Worm (Caenorhabditis elegans) whole organism, L4 larva: ENCODE measurements around the gene F58E6.8.

ENCODE experiments used
- D1046.2 ChIP-seq: fragments of 200-800 bp; sonication (Bioruptor generic); IDR thresholded peaks from 2 replicates; pipeline ENCODE4 v1.3.6; 2022; ENCODE audit warnings: missing genetic modification characterization, missing compliant biosample characterization
- F37D6.2 ChIP-seq: sonication (generic microtip); optimal IDR thresholded peaks from 2 replicates; lab custom pipeline; 2016; ENCODE audit warnings: mild to moderate bottlenecking, missing genetic modification characterization, missing compliant biosample characterization
- F44E2.7 ChIP-seq: fragments of 200-800 bp; sonication (Bioruptor generic); IDR thresholded peaks from 2 replicates; pipeline ENCODE4 v2.1.2; 2022; ENCODE audit warnings: missing genetic modification characterization, missing compliant biosample characterization
- F49E8.2 ChIP-seq: sonication (generic microtip); optimal IDR thresholded peaks from 2 replicates; lab custom pipeline; 2016; ENCODE audit warnings: missing compliant biosample characterization, mild to moderate bottlenecking, missing genetic modification characterization, borderline replicate concordance
- T26A8.4 ChIP-seq: fragments of 200-800 bp; sonication (Bioruptor generic); IDR thresholded peaks from 2 replicates; pipeline ENCODE4 v1.3.6; 2022; ENCODE audit warnings: missing genetic modification characterization, missing compliant biosample characterization
- Y5F2A.4 ChIP-seq: fragments of 200-800 bp; sonication (Bioruptor generic); optimal IDR thresholded peaks from 2 replicates; lab custom pipeline; 2018; ENCODE audit warnings: mild to moderate bottlenecking, missing genetic modification characterization, missing compliant biosample characterization
- ceh-20 ChIP-seq: fragments of 200-800 bp; sonication (Bioruptor generic); IDR thresholded peaks from 2 replicates; pipeline ENCODE4 v1.3.6; 2022; ENCODE audit warnings: missing genetic modification reagents, missing genetic modification characterization, missing compliant biosample characterization
- ces-1 ChIP-seq: fragments of 150-350 bp; sonication (generic microtip); optimal IDR thresholded peaks from 4 replicates; lab custom pipeline; 2014; ENCODE audit warnings: missing biosample characterization, missing genetic modification reagents, missing genetic modification characterization
- daf-16 ChIP-seq, 3 experiments: sonication (generic microtip); optimal IDR thresholded peaks; 2 replicates each; lab custom pipeline; 2016 to 2017; ENCODE audit warnings: missing genetic modification characterization in 3 of 3, missing genetic modification reagents in 3 of 3, mild to moderate bottlenecking in 2 of 3, missing compliant biosample characterization in 2 of 3, missing biosample characterization in 1 of 3, moderate library complexity in 1 of 3
- daf-19 ChIP-seq: fragments of 200-800 bp; sonication (Bioruptor generic); conservative IDR thresholded peaks from 2 replicates; pipeline ENCODE4 v1.3.6; 2022; ENCODE audit warnings: missing genetic modification characterization, missing compliant biosample characterization
- dmd-6 ChIP-seq: fragments of 200-800 bp; sonication (Bioruptor generic); IDR thresholded peaks from 2 replicates; pipeline ENCODE4 v1.3.6; 2022; ENCODE audit warnings: missing genetic modification reagents, missing genetic modification characterization, missing compliant biosample characterization
- dmd-8 ChIP-seq: fragments of 200-800 bp; sonication (Bioruptor generic); IDR thresholded peaks from 2 replicates; pipeline ENCODE4 v1.3.6; 2022; ENCODE audit warnings: missing genetic modification characterization, missing compliant biosample characterization
- dpl-1 ChIP-seq: fragments of 150-350 bp; optimal IDR thresholded peaks from 2 replicates; lab custom pipeline; 2014; ENCODE audit warnings: missing biosample characterization, missing genetic modification reagents, missing genetic modification characterization
- egl-27 ChIP-seq: sonication (generic microtip); optimal IDR thresholded peaks from 3 replicates; lab custom pipeline; 2017; ENCODE audit warnings: missing biosample characterization, missing genetic modification reagents, missing genetic modification characterization
- gei-8 ChIP-seq: fragments of 200-800 bp; sonication (Bioruptor generic); optimal IDR thresholded peaks from 2 replicates; lab custom pipeline; 2018; ENCODE audit warnings: mild to moderate bottlenecking, missing genetic modification characterization, missing compliant biosample characterization
- hlh-11 ChIP-seq: fragments of 200-800 bp; sonication (Bioruptor generic); optimal IDR thresholded peaks from 2 replicates; lab custom pipeline; 2018; ENCODE audit warnings: mild to moderate bottlenecking, missing genetic modification characterization, missing compliant biosample characterization
- hlh-30 ChIP-seq: sonication (generic microtip); optimal IDR thresholded peaks from 2 replicates; lab custom pipeline; 2017; ENCODE audit warnings: antibody characterized with exemption, mild to moderate bottlenecking, missing genetic modification characterization, missing compliant biosample characterization; ENCODE audit not compliant: insufficient read depth
- lin-15B ChIP-seq: fragments of 150-350 bp; sonication (generic microtip); optimal IDR thresholded peaks from 3 replicates; lab custom pipeline; 2014; ENCODE audit warnings: missing biosample characterization, missing genetic modification characterization
- lin-38 ChIP-seq: fragments of 200-800 bp; sonication (Bioruptor generic); IDR thresholded peaks from 2 replicates; pipeline ENCODE4 v1.3.6; 2022; ENCODE audit warnings: missing genetic modification reagents, missing genetic modification characterization, missing compliant biosample characterization
- mdl-1 ChIP-seq, 2 experiments: fragments of 150-350 bp in 1 of 2; sonication (generic microtip) in 1 of 2; optimal IDR thresholded peaks; 2 replicates each; lab custom pipeline; 2014 to 2017; ENCODE audit warnings: missing biosample characterization in 2 of 2, missing genetic modification characterization in 2 of 2
- mep-1 ChIP-seq: fragments of 150-350 bp; sonication (generic microtip); optimal IDR thresholded peaks from 3 replicates; lab custom pipeline; 2014; ENCODE audit warnings: missing biosample characterization, missing genetic modification characterization
- mxl-2 ChIP-seq: fragments of 200-800 bp; sonication (Bioruptor generic); conservative IDR thresholded peaks from 2 replicates; pipeline ENCODE4 v1.3.6; 2022; ENCODE audit warnings: missing genetic modification reagents, missing genetic modification characterization, missing compliant biosample characterization
- mxl-3 ChIP-seq: fragments of 200-800 bp; sonication (Bioruptor generic); optimal IDR thresholded peaks from 2 replicates; lab custom pipeline; 2018; ENCODE audit warnings: mild to moderate bottlenecking, missing genetic modification characterization, missing compliant biosample characterization
- nhr-10 ChIP-seq: fragments of 150-350 bp; optimal IDR thresholded peaks from 2 replicates; lab custom pipeline; 2014; ENCODE audit warnings: missing biosample characterization, missing genetic modification characterization
- nhr-102 ChIP-seq: sonication (generic microtip); optimal IDR thresholded peaks from 2 replicates; lab custom pipeline; 2016; ENCODE audit warnings: mild to moderate bottlenecking, missing genetic modification characterization, moderate library complexity, missing compliant biosample characterization
- nhr-111 ChIP-seq: fragments of 200-800 bp; sonication (Bioruptor generic); optimal IDR thresholded peaks from 2 replicates; lab custom pipeline; 2018; ENCODE audit warnings: mild to moderate bottlenecking, missing genetic modification characterization, missing compliant biosample characterization
- nhr-237 ChIP-seq: sonication (generic microtip); optimal IDR thresholded peaks from 2 replicates; lab custom pipeline; 2017; ENCODE audit warnings: missing biosample characterization, missing genetic modification characterization
- nhr-25 ChIP-seq: sonication (generic microtip); optimal IDR thresholded peaks from 2 replicates; lab custom pipeline; 2017; ENCODE audit warnings: missing genetic modification characterization, mild to moderate bottlenecking, missing compliant biosample characterization, antibody characterized with exemption, moderate library complexity, borderline replicate concordance; ENCODE audit not compliant: insufficient read depth
- nhr-28 ChIP-seq: fragments of 150-350 bp; optimal IDR thresholded peaks from 2 replicates; lab custom pipeline; 2014; ENCODE audit warnings: missing biosample characterization, missing genetic modification characterization
- nhr-41 ChIP-seq: fragments of 200-800 bp; sonication (Bioruptor generic); IDR thresholded peaks from 2 replicates; pipeline ENCODE4 v1.3.6; 2022; ENCODE audit warnings: missing genetic modification reagents, missing genetic modification characterization, missing compliant biosample characterization
- nhr-76 ChIP-seq: fragments of 150-350 bp; optimal IDR thresholded peaks from 2 replicates; lab custom pipeline; 2014; ENCODE audit warnings: missing biosample characterization, missing genetic modification characterization
- pha-4 ChIP-seq, 2 experiments: fragments of 150-350 bp in 1 of 2; fragments of 200-800 bp in 1 of 2; sonication (Bioruptor generic) in 1 of 2; IDR thresholded peaks in 1 of 2; optimal IDR thresholded peaks in 1 of 2; 2 replicates each; pipeline versions ENCODE4 v1.3.6 to Lab custom; 2014 to 2022; ENCODE audit warnings: missing genetic modification characterization in 2 of 2, missing genetic modification reagents in 2 of 2, missing biosample characterization in 1 of 2, missing compliant biosample characterization in 1 of 2
- pqm-1 ChIP-seq: sonication (generic microtip); optimal IDR thresholded peaks from 2 replicates; lab custom pipeline; 2017; ENCODE audit warnings: missing biosample characterization, missing genetic modification characterization
- saeg-2 ChIP-seq: fragments of 200-800 bp; sonication (Bioruptor generic); IDR thresholded peaks from 2 replicates; pipeline ENCODE4 v1.3.6; 2022; ENCODE audit warnings: missing genetic modification reagents, missing genetic modification characterization, missing compliant biosample characterization
- snpc-4 ChIP-seq: fragments of 150-350 bp; optimal IDR thresholded peaks from 2 replicates; lab custom pipeline; 2014; ENCODE audit warnings: missing biosample characterization, missing genetic modification characterization
- spr-3 ChIP-seq: fragments of 200-800 bp; sonication (Bioruptor generic); optimal IDR thresholded peaks from 2 replicates; lab custom pipeline; 2018; ENCODE audit warnings: mild to moderate bottlenecking, missing genetic modification characterization, missing compliant biosample characterization
- tag-97 ChIP-seq: fragments of 200-800 bp; sonication (Bioruptor generic); IDR thresholded peaks from 2 replicates; pipeline ENCODE4 v1.3.6; 2022; ENCODE audit warnings: missing genetic modification characterization, missing compliant biosample characterization
- unc-62 ChIP-seq, 3 experiments: fragments of 150-350 bp in 1 of 3; sonication (generic microtip); optimal IDR thresholded peaks in 2 of 3; peaks in 1 of 3; 1 replicate in 1 of 3; 2 replicates in 2 of 3; lab custom pipeline; 2014 to 2017; ENCODE audit warnings: missing biosample characterization in 3 of 3, missing genetic modification characterization in 3 of 3, missing genetic modification reagents in 3 of 3, missing genotype in 1 of 3
- zag-1 ChIP-seq: fragments of 150-350 bp; optimal IDR thresholded peaks from 2 replicates; lab custom pipeline; 2014; ENCODE audit warnings: missing biosample characterization, missing genetic modification characterization
- zfp-2 ChIP-seq: sonication (generic microtip); optimal IDR thresholded peaks from 2 replicates; lab custom pipeline; 2016; ENCODE audit warnings: mild to moderate bottlenecking, missing genetic modification characterization, missing compliant biosample characterization
- zip-11 ChIP-seq: fragments of 200-800 bp; sonication (Bioruptor generic); IDR thresholded peaks from 2 replicates; pipeline ENCODE4 v1.3.6; 2022; ENCODE audit warnings: missing genetic modification characterization, missing compliant biosample characterization
- ztf-11 ChIP-seq: fragments of 150-350 bp; optimal IDR thresholded peaks from 2 replicates; lab custom pipeline; 2014; ENCODE audit warnings: missing biosample characterization, missing genetic modification characterization

Gene F58E6.8

ce11 chrV:9744934-9745333 lies 10.7 kb downstream of the F58E6.8 start, which contains the start of gene F58E6.13:
TSS of gene F58E6.13 (plus strand) at chrV:9745234.
- TF ChIP-seq snpc-4 (tag; lab: Kevin White, UChicago) (no peak), F37D6.2 (tag; lab: Kevin White, UChicago) (no peak), mxl-3 (GFP tag; lab: Kevin White, UChicago) (no peak), ceh-20 (no peak), mxl-2 (GFP tag; lab: Robert Waterston, UW) (no peak), T26A8.4 (GFP tag; lab: Robert Waterston, UW) (no peak), nhr-111 (GFP tag; lab: Kevin White, UChicago) (no peak)

DNA sequence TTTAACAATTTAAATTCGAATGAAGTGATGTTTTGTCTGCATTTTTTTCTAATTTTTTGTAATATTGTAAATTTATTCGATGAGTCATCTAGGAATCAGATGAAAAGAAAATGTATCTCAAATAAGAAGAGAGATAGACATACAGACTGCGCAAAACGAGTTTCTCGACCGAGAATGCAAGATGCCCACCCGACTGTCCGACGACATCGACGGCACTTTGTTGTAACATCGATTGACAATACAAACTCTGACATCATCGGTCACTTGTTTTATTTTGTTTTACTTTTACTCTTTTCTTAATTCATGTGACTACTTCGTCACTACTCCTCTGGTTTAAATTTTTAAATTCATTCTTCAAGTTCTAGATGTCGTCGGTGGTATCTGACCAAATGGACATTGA lies 14.8 kb downstream of the F58E6.8 start, which contains the start of gene sta-2:
Gene sta-2 (plus strand): TSS at position 349 of the 400 bp plus-strand sequence.
- no peak for TF ChIP-seq nhr-41
- TF ChIP-seq hlh-11 (tag; lab: Kevin White, UChicago), result peak; percentile 19
- TF ChIP-seq mdl-1 (tag; optimal IDR thresholded peaks at IDR 0.05; lab: Kevin White, UChicago), result peak in 1 of 2 experiments; percentile 26
- TF ChIP-seq hlh-30 (tag; lab: Kevin White, UChicago), result peak; percentile 57
- TF ChIP-seq unc-62 (GFP tag; optimal IDR thresholded peaks at IDR 0.05 in 1 of 2; lab: Kevin White, UChicago), result peak in 1 of 2 experiments; percentile 64
- no peak for TF ChIP-seq unc-62 (tag; optimal IDR thresholded peaks at IDR 0.05; lab: Kevin White, UChicago)
- TF ChIP-seq nhr-25 (tag; lab: Kevin White, UChicago), result peak; percentile 31
- TF ChIP-seq dmd-8 (GFP tag; lab: Robert Waterston, UW), result no peak
- TF ChIP-seq mxl-3 (GFP tag; lab: Kevin White, UChicago), result peak; percentile 5
- peak; percentile 0 for TF ChIP-seq mep-1 (tag; lab: Kevin White, UChicago)
- peak; percentile 50 for TF ChIP-seq nhr-28 (tag; lab: Kevin White, UChicago)

DNA sequence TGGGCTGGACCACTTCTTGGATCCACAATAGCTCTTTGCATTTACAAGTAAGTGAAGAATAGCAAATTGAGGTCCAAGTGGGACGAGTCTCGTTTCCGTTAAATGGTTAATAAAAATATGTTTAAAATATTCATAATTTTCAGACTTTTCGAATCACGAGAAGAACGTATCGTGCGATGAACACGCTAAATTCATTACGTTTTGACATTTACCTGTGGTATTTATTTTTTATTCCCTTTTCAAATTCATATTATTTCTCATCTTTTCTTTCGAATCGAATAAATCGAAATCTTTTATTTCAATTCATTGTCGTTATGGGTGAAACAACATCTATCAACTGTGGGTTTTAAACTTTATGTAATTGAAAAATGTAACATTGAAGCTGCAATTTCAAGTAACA lies 16.2 kb downstream of the F58E6.8 start, which contains the start of gene marc-1:
Gene marc-1 (plus strand): TSS at position 301 of the 400 bp plus-strand sequence.
- no peak for TF ChIP-seq gei-8 (GFP tag; lab: Kevin White, UChicago)
- TF ChIP-seq F49E8.2 (tag; lab: Kevin White, UChicago), result no peak
- no peak for TF ChIP-seq nhr-237 (tag; lab: Kevin White, UChicago)
- no peak for TF ChIP-seq snpc-4 (tag; lab: Kevin White, UChicago)
- TF ChIP-seq nhr-10, result no peak

- TF ChIP-seq daf-16 (GFP tag; optimal IDR thresholded peaks at IDR 0.05; lab: Kevin White, UChicago), result no peak
- peak; percentile 36 for TF ChIP-seq daf-16 (tag; optimal IDR thresholded peaks at IDR 0.05; lab: Kevin White, UChicago)
- TF ChIP-seq spr-3, result no peak
- peak; percentile 32 for TF ChIP-seq nhr-28 (tag; lab: Kevin White, UChicago)
- no peak for TF ChIP-seq D1046.2 (GFP tag; lab: Robert Waterston, UW)
- peak; percentile 53 for TF ChIP-seq dmd-6
- TF ChIP-seq zfp-2 (tag; lab: Kevin White, UChicago), result no peak
- no peak for TF ChIP-seq Y5F2A.4
- no peak for TF ChIP-seq tag-97 (GFP tag; lab: Robert Waterston, UW)
- no peak for TF ChIP-seq dpl-1 (GFP tag; lab: Kevin White, UChicago)
- no peak for TF ChIP-seq saeg-2 (GFP tag; lab: Robert Waterston, UW)
- TF ChIP-seq nhr-102 (tag; lab: Kevin White, UChicago), result no peak
- TF ChIP-seq snpc-4 (tag; lab: Kevin White, UChicago), result no peak
- TF ChIP-seq daf-19 (GFP tag; lab: Robert Waterston, UW), result no peak
- TF ChIP-seq ces-1 (GFP tag; lab: Kevin White, UChicago), result no peak
- TF ChIP-seq pha-4 (GFP tag; IDR thresholded peaks at IDR 0.05; lab: Robert Waterston, UW), result no peak
- TF ChIP-seq pha-4 (tag; optimal IDR thresholded peaks at IDR 0.05; lab: Kevin White, UChicago), result no peak
- TF ChIP-seq mxl-2 (GFP tag; lab: Robert Waterston, UW), result no peak
- no peak for TF ChIP-seq zip-11 (GFP tag; lab: Robert Waterston, UW)
- peak; percentile 38 for TF ChIP-seq hlh-11 (tag; lab: Kevin White, UChicago)
- peak; percentile 72 for TF ChIP-seq pqm-1 (tag; lab: Kevin White, UChicago)
- TF ChIP-seq lin-38, result no peak
- TF ChIP-seq lin-15B, result no peak
- no peak for TF ChIP-seq ztf-11 (tag; lab: Kevin White, UChicago)
- no peak for TF ChIP-seq F44E2.7 (GFP tag; lab: Robert Waterston, UW)
- no peak for TF ChIP-seq nhr-76 (tag; lab: Kevin White, UChicago)
- TF ChIP-seq mep-1 (tag; lab: Kevin White, UChicago), result no peak
- no peak for TF ChIP-seq zag-1 (tag; lab: Kevin White, UChicago)
- TF ChIP-seq egl-27, result no peak
Observed at ce11 chrV:9738077-9738705, 17.4 kb downstream of the F58E6.8 start.
